Fruit fly (Drosophila melanogaster): ENCODE data around the gene CG32228.

The CG32228 gene

DNA sequence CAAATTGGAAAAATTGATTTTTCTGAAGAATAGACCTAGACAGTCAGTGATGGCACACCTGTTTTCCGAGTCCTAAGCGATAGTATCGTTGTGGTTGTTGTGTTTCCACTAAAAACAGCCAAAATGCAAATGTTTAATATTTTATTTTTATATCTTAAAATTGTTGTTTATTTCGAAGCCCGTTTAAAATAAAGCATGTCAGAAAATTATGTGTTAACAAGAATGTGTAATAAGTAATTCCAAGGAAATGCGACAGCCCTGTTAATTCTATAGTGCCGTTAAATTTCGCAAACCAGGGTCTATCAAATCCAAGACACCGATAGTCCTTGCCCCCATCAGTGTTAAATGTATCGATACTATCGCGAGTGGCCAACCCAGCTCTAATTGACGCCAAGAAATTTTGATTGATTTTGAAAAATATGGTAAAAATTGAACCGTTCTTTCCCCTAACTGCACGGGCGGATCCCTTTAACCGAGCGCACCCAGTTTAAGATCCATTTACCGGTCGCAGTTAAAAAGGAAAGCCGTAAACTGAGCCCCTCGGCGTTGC, 36.5 kb downstream of the CG32228 start, which contains the start of gene Pex23 (continued):
- TF ChIP-seq Neu2 (GFP tag; optimal IDR thresholded peaks at IDR 0.05; ENCODE audit: borderline replicate concordance) (no peak), HHEX (GFP tag; optimal IDR thresholded peaks at IDR 0.05) (peak; percentile 65), ap (GFP tag; IDR thresholded peaks at IDR 0.05) (peak; percentile 64), CG3281 (GFP tag; optimal IDR thresholded peaks at IDR 0.05) (peak; percentile 84), CG17359 (tag; optimal IDR thresholded peaks at IDR 0.05) (peak; percentile 82), CG11093 (GFP tag; IDR thresholded peaks at IDR 0.05) (peak; percentile 53; the same call in 1 of the 3 replicates), wek (GFP tag; optimal IDR thresholded peaks at IDR 0.05) (no peak), TFAM (GFP tag; optimal IDR thresholded peaks at IDR 0.05) (no peak), kni (GFP tag; optimal IDR thresholded peaks at IDR 0.05) (no peak), onecut (GFP tag; IDR thresholded peaks at IDR 0.05) (peak; percentile 89), Kr (GFP tag; optimal IDR thresholded peaks at IDR 0.05) (no peak), CG4854 (GFP tag; optimal IDR thresholded peaks at IDR 0.05) (peak; percentile 55), CG4360 (GFP tag; IDR thresholded peaks at IDR 0.05) (peak; percentile 83), CG4707 (GFP tag; optimal IDR thresholded peaks at IDR 0.05) (peak; percentile 21), lab (GFP tag; optimal IDR thresholded peaks at IDR 0.05) (no peak), HmgD (GFP tag; optimal IDR thresholded peaks at IDR 0.05) (peak; percentile 49), CG9609 (GFP tag; optimal IDR thresholded peaks at IDR 0.05) (peak; percentile 70), bcd (GFP tag; optimal IDR thresholded peaks at IDR 0.05) (peak; percentile 77), CG1792 (GFP tag; optimal IDR thresholded peaks at IDR 0.05) (peak; percentile 51), CTCF (GFP tag; optimal IDR thresholded peaks at IDR 0.05) (peak; percentile 16), CG12155 (GFP tag; optimal IDR thresholded peaks at IDR 0.05) (peak; percentile 85), CG12942 (GFP tag; optimal IDR thresholded peaks at IDR 0.05) (peak; percentile 82), mld (GFP tag; IDR thresholded peaks at IDR 0.05; ENCODE audit: partially characterized antibody) (peak; percentile 94), CG16863 (GFP tag; optimal IDR thresholded peaks at IDR 0.05) (peak; percentile 45), Hey (tag; optimal IDR thresholded peaks at IDR 0.05) (peak; percentile 4), nau (GFP tag; optimal IDR thresholded peaks at IDR 0.05) (no peak), CG32767 (GFP tag; IDR thresholded peaks at IDR 0.05) (peak; percentile 38; the same call in 1 of the 2 replicates), CG7928 (GFP tag; optimal IDR thresholded peaks at IDR 0.05) (peak; percentile 88), CG18262 (tag; optimal IDR thresholded peaks at IDR 0.05) (peak; percentile 73), CG14860 (GFP tag; IDR thresholded peaks at IDR 0.05; ENCODE audit: partially characterized antibody) (peak; percentile 97), Mrtf (GFP tag; IDR thresholded peaks at IDR 0.05) (peak; percentile 57; the same call in 1 of the 3 replicates), esg (GFP tag; conservative IDR thresholded peaks at IDR 0.05) (peak; percentile 73), CG10543 (GFP tag; optimal IDR thresholded peaks at IDR 0.05) (peak; percentile 73), CG2712 (tag; optimal IDR thresholded peaks at IDR 0.05) (peak; percentile 88), CG11723 (GFP tag; optimal IDR thresholded peaks at IDR 0.05) (peak; percentile 53), ranshi (GFP tag; IDR thresholded peaks at IDR 0.05) (peak; percentile 77; the same call in 1 of the 2 replicates), GATAe (GFP tag; conservative IDR thresholded peaks at IDR 0.05) (no peak; the same call in 1 of the 2 replicates), CG4730 (GFP tag; IDR thresholded peaks at IDR 0.05) (peak; percentile 70), Xbp1 (GFP tag; optimal IDR thresholded peaks at IDR 0.05) (peak; percentile 92), fd96Cb (tag; optimal IDR thresholded peaks at IDR 0.05) (peak; percentile 66), CG18011 (GFP tag; optimal IDR thresholded peaks at IDR 0.05) (peak; percentile 59), Bgb (GFP tag; IDR thresholded peaks at IDR 0.05; ENCODE audit: partially characterized antibody) (peak; percentile 95), slp2 (GFP tag; optimal IDR thresholded peaks at IDR 0.05) (peak; percentile 30), hkb (optimal IDR thresholded peaks at IDR 0.05) (peak; percentile 46), hkb (GFP tag; IDR thresholded peaks at IDR 0.05) (peak; percentile 67), twi (tag; optimal IDR thresholded peaks at IDR 0.05) (peak; percentile 72), Myb (GFP tag; optimal IDR thresholded peaks at IDR 0.05) (peak; percentile 61), knrl (GFP tag; IDR thresholded peaks at IDR 0.05; ENCODE audit: partially characterized antibody) (peak; percentile 99), CG16813 (GFP tag; IDR thresholded peaks at IDR 0.05; ENCODE audit: partially characterized antibody) (peak; percentile 99), sd (tag; optimal IDR thresholded peaks at IDR 0.05) (no peak)
